Fruit fly (Drosophila melanogaster): ENCODE results near the gene Cen.
A peak's percentile ranks its signal among the peaks of the same experiment; 100 is the strongest.

Gene Cen

dm6 chr2L:20700534-20701239 is 19.0 kb upstream of the Cen start (continued):
- TF ChIP-seq sd (tag; optimal IDR thresholded peaks at IDR 0.05) (no peak), CG12769 (tag; optimal IDR thresholded peaks at IDR 0.05) (no peak), CG5953 (GFP tag; IDR thresholded peaks at IDR 0.05) (no peak), Rfx (GFP tag; IDR thresholded peaks at IDR 0.05) (peak; percentile 69), HmgZ (tag; optimal IDR thresholded peaks at IDR 0.05) (no peak), CG9215 (GFP tag; IDR thresholded peaks at IDR 0.05) (peak; percentile 49), fd3F (GFP tag; optimal IDR thresholded peaks at IDR 0.05) (peak; percentile 40)

- TF ChIP-seq CG12769 (tag; optimal IDR thresholded peaks at IDR 0.05) (no peak), CG10462 (GFP tag; optimal IDR thresholded peaks at IDR 0.05) (no peak), Ets65A (GFP tag) (peak; percentile 80), Max (GFP tag; optimal IDR thresholded peaks at IDR 0.05) (no peak), MESR4 (GFP tag; optimal IDR thresholded peaks at IDR 0.05) (no peak), pan (optimal IDR thresholded peaks at IDR 0.05) (no peak), pan (GFP tag; optimal IDR thresholded peaks at IDR 0.05 in 1 of 2, IDR thresholded peaks at IDR 0.05 in 1 of 2) (peak in 1 of 2 experiments; percentile 23), CG5180 (GFP tag; optimal IDR thresholded peaks at IDR 0.05) (peak; percentile 42), vvl (GFP tag; IDR thresholded peaks at IDR 0.05) (peak; percentile 21; the same call in 1 of the 2 replicates)
Measured at dm6 chr2L:20695066-20695465, 13.4 kb upstream of the Cen start.

DNA sequence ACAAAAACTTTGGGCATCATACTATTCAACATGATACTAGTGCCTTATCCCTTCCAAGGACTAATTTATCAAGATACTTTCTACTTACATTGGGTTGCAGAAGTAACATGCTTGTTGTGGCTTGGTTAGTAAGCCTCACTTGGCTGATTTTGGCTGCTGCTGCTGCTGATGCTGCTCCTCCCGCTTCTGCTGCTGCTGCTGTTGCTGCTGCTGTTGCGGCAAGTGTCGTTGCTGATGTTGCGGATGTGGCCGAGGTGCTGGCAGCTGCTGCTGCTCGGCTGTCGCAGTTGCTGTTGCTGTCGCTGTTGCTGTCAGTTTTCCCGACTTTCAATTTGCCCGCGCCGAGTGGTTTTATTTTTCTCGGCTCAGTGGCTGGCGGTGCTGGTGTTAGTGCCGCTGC is 8.4 kb upstream of the Cen start:
- no peak for TF ChIP-seq seq (GFP tag; IDR thresholded peaks at IDR 0.05)
- TF ChIP-seq CG3281 (GFP tag; optimal IDR thresholded peaks at IDR 0.05): no peak
- peak in 1 of 2 experiments; percentile 59 for TF ChIP-seq Dfd (GFP tag; optimal IDR thresholded peaks at IDR 0.05)
- TF ChIP-seq CG4730 (GFP tag; IDR thresholded peaks at IDR 0.05): no peak

DNA sequence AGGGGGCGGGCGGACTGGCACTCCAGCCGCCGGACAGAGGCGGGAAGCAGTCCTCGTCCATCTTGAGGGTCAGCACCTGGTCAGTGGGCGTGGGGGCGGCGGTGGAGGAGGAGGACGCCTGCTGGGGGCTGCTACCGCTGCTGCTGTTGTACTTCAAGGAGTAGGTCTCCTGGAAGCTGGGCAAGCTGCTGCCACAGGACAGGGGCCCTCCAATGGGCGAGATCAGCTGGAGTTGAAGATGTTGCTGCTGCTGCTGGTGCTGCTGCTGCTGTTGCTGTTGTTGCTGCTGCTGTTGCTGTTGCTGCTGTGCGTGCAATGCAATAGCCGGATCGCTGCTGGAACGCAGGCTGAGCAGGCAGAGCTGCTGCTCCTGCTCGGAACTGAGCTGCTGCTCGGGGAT is 7.1 kb upstream of the Cen start:
- TF ChIP-seq CG14441 (GFP tag; IDR thresholded peaks at IDR 0.05) (no peak), crol (GFP tag; IDR thresholded peaks at IDR 0.05) (no peak), CG1529 (GFP tag; optimal IDR thresholded peaks at IDR 0.05) (no peak), Meics (GFP tag; optimal IDR thresholded peaks at IDR 0.05) (no peak), CG12236 (GFP tag; optimal IDR thresholded peaks at IDR 0.05) (no peak), kay (GFP tag; optimal IDR thresholded peaks at IDR 0.05) (no peak), ham (GFP tag; IDR thresholded peaks at IDR 0.05) (no peak), dan (GFP tag; IDR thresholded peaks at IDR 0.05) (no peak), sna (GFP tag; IDR thresholded peaks at IDR 0.05; ENCODE audit: partially characterized antibody) (no peak)

dm6 chr2L:20682136-20682733 is 589 bp upstream of the Cen start, which contains the start of gene CG2617:
Gene CG2617 (plus strand): TSS chr2L:20682368.
- peak; percentile 13; the same call in 1 of the 3 replicates for TF ChIP-seq CG6791 (GFP tag; IDR thresholded peaks at IDR 0.05; ENCODE audit: partially characterized antibody)
- TF ChIP-seq Doc3 (GFP tag; IDR thresholded peaks at IDR 0.05; ENCODE audit: partially characterized antibody): 0 out of 3 replicates have a peak, but pooled peaks have one; percentile 10
- no peak for TF ChIP-seq CG14710 (tag; optimal IDR thresholded peaks at IDR 0.05)
- no peak for TF ChIP-seq tna (GFP tag; IDR thresholded peaks at IDR 0.05; ENCODE audit: partially characterized antibody)
- 0 out of 2 replicates have a peak, but pooled peaks have one; percentile 2 for TF ChIP-seq esg (GFP tag; conservative IDR thresholded peaks at IDR 0.05)
- no peak for TF ChIP-seq Dek (tag; optimal IDR thresholded peaks at IDR 0.05)
- no peak for TF ChIP-seq Oli (tag; optimal IDR thresholded peaks at IDR 0.05)
- no peak for TF ChIP-seq inv (GFP tag; IDR thresholded peaks at IDR 0.05; ENCODE audit: partially characterized antibody)
- 0 out of 2 replicates have a peak, but pooled peaks have one; percentile 2 for TF ChIP-seq Ptx1 (GFP tag; IDR thresholded peaks at IDR 0.05)
- TF ChIP-seq E2f2 (GFP tag; IDR thresholded peaks at IDR 0.05): peak; percentile 65
- TF ChIP-seq Myb (GFP tag; optimal IDR thresholded peaks at IDR 0.05): no peak
- TF ChIP-seq CG1603 (tag; optimal IDR thresholded peaks at IDR 0.05): peak; percentile 65
- TF ChIP-seq CG10321 (GFP tag; IDR thresholded peaks at IDR 0.05): no peak
- TF ChIP-seq CG18764 (GFP tag; optimal IDR thresholded peaks at IDR 0.05): no peak
- peak; percentile 16 for TF ChIP-seq stwl (tag; optimal IDR thresholded peaks at IDR 0.05)
- no peak for TF ChIP-seq cwo (GFP tag; optimal IDR thresholded peaks at IDR 0.05)

All from whole organism, embryonic.